Worm (Caenorhabditis elegans) whole organism, L1 larva: ENCODE results near the gene Y60A3A.19.

Source experiments
- C04F5.9 ChIP-seq: sonication (generic microtip); optimal IDR thresholded peaks from 2 replicates; lab custom pipeline; 2016; ENCODE audit warnings: missing genetic modification characterization, missing compliant biosample characterization
- C16A3.4 ChIP-seq: fragments of 150-350 bp; optimal IDR thresholded peaks from 2 replicates; lab custom pipeline; 2014; ENCODE audit warnings: missing biosample characterization, missing genetic modification characterization
- F16B12.6 ChIP-seq: fragments of 150-350 bp; optimal IDR thresholded peaks from 2 replicates; lab custom pipeline; 2014; ENCODE audit warnings: missing biosample characterization, missing genetic modification characterization
- Y116A8C.19 ChIP-seq: sonication (generic microtip); optimal IDR thresholded peaks from 2 replicates; lab custom pipeline; 2016; ENCODE audit warnings: missing compliant biosample characterization, missing genetic modification characterization, borderline replicate concordance
- aha-1 ChIP-seq: fragments of 150-350 bp; optimal IDR thresholded peaks from 2 replicates; lab custom pipeline; 2014; ENCODE audit warnings: missing biosample characterization, missing genetic modification characterization
- alr-1 ChIP-seq: fragments of 200-800 bp; sonication (Bioruptor generic); optimal IDR thresholded peaks from 2 replicates; lab custom pipeline; 2018; ENCODE audit warnings: borderline replicate concordance, mild to moderate bottlenecking, missing genetic modification characterization, missing compliant biosample characterization
- aly-2 ChIP-seq: fragments of 150-350 bp; optimal IDR thresholded peaks from 2 replicates; lab custom pipeline; 2014; ENCODE audit warnings: missing biosample characterization, missing genetic modification characterization
- ama-1 ChIP-seq: fragments of 150-350 bp; optimal IDR thresholded peaks from 2 replicates; lab custom pipeline; 2014
- blmp-1 ChIP-seq: fragments of 150-350 bp; optimal IDR thresholded peaks from 2 replicates; lab custom pipeline; 2014; ENCODE audit warnings: missing biosample characterization, missing genetic modification characterization
- ceh-63 ChIP-seq: fragments of 200-800 bp; sonication (Bioruptor generic); optimal IDR thresholded peaks from 2 replicates; lab custom pipeline; 2018; ENCODE audit warnings: mild to moderate bottlenecking, missing genetic modification characterization, missing compliant biosample characterization
- ceh-8 ChIP-seq: fragments of 200-800 bp; sonication (Bioruptor generic); optimal IDR thresholded peaks from 2 replicates; lab custom pipeline; 2018; ENCODE audit warnings: mild to moderate bottlenecking, missing genetic modification characterization, moderate library complexity, missing compliant biosample characterization
- ceh-88 ChIP-seq: fragments of 200-800 bp; sonication (Bioruptor generic); IDR thresholded peaks from 2 replicates; pipeline ENCODE4 v1.3.6; 2022; ENCODE audit warnings: missing genetic modification characterization, missing compliant biosample characterization
- ces-1 ChIP-seq: fragments of 150-350 bp; optimal IDR thresholded peaks from 2 replicates; lab custom pipeline; 2014; ENCODE audit warnings: missing biosample characterization, missing genetic modification reagents, missing genetic modification characterization
- dpl-1 ChIP-seq, 3 experiments: fragments of 150-350 bp in 2 of 3; sonication (generic microtip) in 1 of 3; optimal IDR thresholded peaks; 2 replicates each; lab custom pipeline; 2014 to 2017; ENCODE audit warnings: missing biosample characterization in 3 of 3, missing genetic modification characterization in 3 of 3, missing genetic modification reagents in 3 of 3
- efl-1 ChIP-seq, 4 experiments: fragments of 150-350 bp; optimal IDR thresholded peaks in 3 of 4; peaks in 1 of 4; 1 replicate in 1 of 4; 2 replicates in 3 of 4; lab custom pipeline; 2014; ENCODE audit warnings: missing biosample characterization in 2 of 4, missing genetic modification characterization in 2 of 4, missing genetic modification reagents in 2 of 4
- egl-13 ChIP-seq: sonication (generic microtip); optimal IDR thresholded peaks from 2 replicates; lab custom pipeline; 2016; ENCODE audit warnings: missing genotype, missing genetic modification reagents, missing genetic modification characterization, missing compliant biosample characterization
- egl-27 ChIP-seq, 2 experiments: fragments of 150-350 bp in 1 of 2; sonication (generic microtip); optimal IDR thresholded peaks; 3 replicates each; lab custom pipeline; 2017 to 2018; ENCODE audit warnings: missing biosample characterization in 2 of 2, missing genetic modification characterization in 2 of 2, missing genetic modification reagents in 2 of 2
- elt-2 ChIP-seq: sonication (generic microtip); optimal IDR thresholded peaks from 2 replicates; lab custom pipeline; 2016; ENCODE audit warnings: missing genetic modification characterization, mild to moderate bottlenecking, inconsistent platforms, missing compliant biosample characterization, missing genetic modification reagents
- ets-5 ChIP-seq: fragments of 200-800 bp; sonication (Bioruptor generic); IDR thresholded peaks from 2 replicates; pipeline ENCODE4 v1.3.6; 2022; ENCODE audit warnings: missing genetic modification characterization, missing compliant biosample characterization
- fkh-8 ChIP-seq: sonication (generic microtip); optimal IDR thresholded peaks from 2 replicates; lab custom pipeline; 2016; ENCODE audit warnings: mild to moderate bottlenecking, missing genetic modification characterization, missing compliant biosample characterization
- hlh-17 ChIP-seq: fragments of 200-800 bp; sonication (Bioruptor generic); optimal IDR thresholded peaks from 2 replicates; lab custom pipeline; 2018; ENCODE audit warnings: missing genetic modification characterization, mild to moderate bottlenecking, missing compliant biosample characterization, moderate library complexity, borderline replicate concordance
- hlh-4 ChIP-seq: sonication (generic microtip); optimal IDR thresholded peaks from 2 replicates; lab custom pipeline; 2016; ENCODE audit warnings: mild to moderate bottlenecking, missing genetic modification characterization, missing compliant biosample characterization
- hpl-2 ChIP-seq: fragments of 150-350 bp; optimal IDR thresholded peaks from 2 replicates; lab custom pipeline; 2014; ENCODE audit warnings: missing biosample characterization, missing genetic modification reagents, missing genetic modification characterization
- isw-1 ChIP-seq: fragments of 200-800 bp; sonication (Bioruptor generic); IDR thresholded peaks from 2 replicates; pipeline ENCODE4 v1.3.6; 2022; ENCODE audit warnings: missing genetic modification characterization, missing compliant biosample characterization
- lin-14 ChIP-seq: fragments of 200-800 bp; sonication (Bioruptor generic); optimal IDR thresholded peaks from 2 replicates; lab custom pipeline; 2018; ENCODE audit warnings: mild to moderate bottlenecking, missing genetic modification characterization, moderate library complexity, missing compliant biosample characterization
- lin-15B ChIP-seq: fragments of 150-350 bp; sonication (generic microtip); optimal IDR thresholded peaks from 3 replicates; lab custom pipeline; 2014; ENCODE audit warnings: missing biosample characterization, missing genetic modification characterization
- lin-35 ChIP-seq, 2 experiments: fragments of 150-350 bp; optimal IDR thresholded peaks; 2 replicates each; lab custom pipeline; 2014; ENCODE audit warnings: missing biosample characterization in 2 of 2, missing genetic modification characterization in 2 of 2, missing genetic modification reagents in 2 of 2
- lsy-2 ChIP-seq, 2 experiments: fragments of 150-350 bp; optimal IDR thresholded peaks; 2 replicates each; lab custom pipeline; 2014; ENCODE audit warnings: missing biosample characterization in 2 of 2, missing genetic modification characterization in 2 of 2
- mdl-1 ChIP-seq, 2 experiments: fragments of 150-350 bp; optimal IDR thresholded peaks; 2 replicates each; lab custom pipeline; 2014 to 2017; ENCODE audit warnings: missing biosample characterization in 2 of 2, missing genetic modification characterization in 2 of 2, inconsistent platforms in 1 of 2
- mep-1 ChIP-seq: fragments of 150-350 bp; optimal IDR thresholded peaks from 2 replicates; lab custom pipeline; 2014; ENCODE audit warnings: missing biosample characterization, missing genetic modification characterization
- nhr-11 ChIP-seq: fragments of 150-350 bp; optimal IDR thresholded peaks from 2 replicates; lab custom pipeline; 2014; ENCODE audit warnings: missing biosample characterization, missing genetic modification characterization
- nhr-19 ChIP-seq: fragments of 200-800 bp; sonication (Bioruptor generic); conservative IDR thresholded peaks from 2 replicates; pipeline ENCODE4 v1.3.6; 2022; ENCODE audit warnings: missing genetic modification characterization, missing compliant biosample characterization
- nhr-20 ChIP-seq: sonication (generic microtip); optimal IDR thresholded peaks from 2 replicates; lab custom pipeline; 2016; ENCODE audit warnings: mild to moderate bottlenecking, missing genetic modification characterization, missing compliant biosample characterization
- nhr-237 ChIP-seq: fragments of 150-350 bp; optimal IDR thresholded peaks from 2 replicates; lab custom pipeline; 2014; ENCODE audit warnings: missing biosample characterization, missing genetic modification characterization
- nhr-47 ChIP-seq: sonication (generic microtip); optimal IDR thresholded peaks from 2 replicates; lab custom pipeline; 2016; ENCODE audit warnings: mild to moderate bottlenecking, missing genetic modification characterization, moderate library complexity, missing compliant biosample characterization
- nhr-71 ChIP-seq: sonication (generic microtip); optimal IDR thresholded peaks from 2 replicates; lab custom pipeline; 2016; ENCODE audit warnings: mild to moderate bottlenecking, missing genetic modification characterization, moderate library complexity, missing compliant biosample characterization
- nhr-76 ChIP-seq: sonication (generic microtip); optimal IDR thresholded peaks from 2 replicates; lab custom pipeline; 2017; ENCODE audit warnings: missing biosample characterization, missing genetic modification characterization
- nhr-77 ChIP-seq: fragments of 150-350 bp; optimal IDR thresholded peaks from 2 replicates; lab custom pipeline; 2014; ENCODE audit warnings: missing biosample characterization, missing genetic modification characterization
- pag-3 ChIP-seq: sonication (generic microtip); optimal IDR thresholded peaks from 2 replicates; lab custom pipeline; 2017; ENCODE audit warnings: missing genetic modification characterization, mild to moderate bottlenecking, missing compliant biosample characterization, antibody characterized with exemption, borderline replicate concordance; ENCODE audit not compliant: insufficient read depth
- pax-3 ChIP-seq: fragments of 200-800 bp; sonication (Bioruptor generic); optimal IDR thresholded peaks from 2 replicates; lab custom pipeline; 2018; ENCODE audit warnings: mild to moderate bottlenecking, missing genetic modification characterization, moderate library complexity, missing compliant biosample characterization
- rnt-1 ChIP-seq: sonication (generic microtip); optimal IDR thresholded peaks from 2 replicates; lab custom pipeline; 2016; ENCODE audit warnings: mild to moderate bottlenecking, missing genetic modification characterization, moderate library complexity, missing compliant biosample characterization
- snpc-4 ChIP-seq: fragments of 150-350 bp; optimal IDR thresholded peaks from 2 replicates; lab custom pipeline; 2014; ENCODE audit warnings: missing biosample characterization, missing genetic modification characterization
- snu-23 ChIP-seq: sonication (generic microtip); optimal IDR thresholded peaks from 2 replicates; lab custom pipeline; 2016; ENCODE audit warnings: missing genetic modification characterization, missing compliant biosample characterization
- sox-4 ChIP-seq: sonication (generic microtip); optimal IDR thresholded peaks from 2 replicates; lab custom pipeline; 2016; ENCODE audit warnings: missing genetic modification characterization, missing compliant biosample characterization
- sup-37 ChIP-seq: fragments of 200-800 bp; sonication (Bioruptor generic); optimal IDR thresholded peaks from 2 replicates; lab custom pipeline; 2018; ENCODE audit warnings: mild to moderate bottlenecking, missing genetic modification characterization, missing compliant biosample characterization
- tbx-2 ChIP-seq: sonication (generic microtip); optimal IDR thresholded peaks from 2 replicates; lab custom pipeline; 2016; ENCODE audit warnings: missing genetic modification characterization, missing compliant biosample characterization
- tlp-1 ChIP-seq: fragments of 150-350 bp; optimal IDR thresholded peaks from 2 replicates; lab custom pipeline; 2014; ENCODE audit warnings: missing biosample characterization, missing genetic modification characterization
- unc-30 ChIP-seq: sonication (generic microtip); optimal IDR thresholded peaks from 2 replicates; lab custom pipeline; 2017; ENCODE audit warnings: missing biosample characterization, missing genetic modification characterization
- unc-62 ChIP-seq: fragments of 150-350 bp; optimal IDR thresholded peaks from 2 replicates; lab custom pipeline; 2014; ENCODE audit warnings: missing biosample characterization, missing genetic modification reagents, missing genetic modification characterization
- unc-86 ChIP-seq: sonication (generic microtip); optimal IDR thresholded peaks from 2 replicates; lab custom pipeline; 2016; ENCODE audit warnings: missing genetic modification characterization, missing compliant biosample characterization
- vab-15 ChIP-seq: sonication (generic microtip); optimal IDR thresholded peaks from 2 replicates; lab custom pipeline; 2017; ENCODE audit warnings: missing genotype, mild to moderate bottlenecking, missing genetic modification characterization, missing compliant biosample characterization
- zag-1 ChIP-seq: fragments of 150-350 bp; optimal IDR thresholded peaks from 2 replicates; lab custom pipeline; 2014; ENCODE audit warnings: missing biosample characterization, missing genetic modification characterization
- ztf-4 ChIP-seq: fragments of 150-350 bp; optimal IDR thresholded peaks from 2 replicates; lab custom pipeline; 2014; ENCODE audit warnings: missing biosample characterization, missing genetic modification characterization

Gene Y60A3A.19

DNA sequence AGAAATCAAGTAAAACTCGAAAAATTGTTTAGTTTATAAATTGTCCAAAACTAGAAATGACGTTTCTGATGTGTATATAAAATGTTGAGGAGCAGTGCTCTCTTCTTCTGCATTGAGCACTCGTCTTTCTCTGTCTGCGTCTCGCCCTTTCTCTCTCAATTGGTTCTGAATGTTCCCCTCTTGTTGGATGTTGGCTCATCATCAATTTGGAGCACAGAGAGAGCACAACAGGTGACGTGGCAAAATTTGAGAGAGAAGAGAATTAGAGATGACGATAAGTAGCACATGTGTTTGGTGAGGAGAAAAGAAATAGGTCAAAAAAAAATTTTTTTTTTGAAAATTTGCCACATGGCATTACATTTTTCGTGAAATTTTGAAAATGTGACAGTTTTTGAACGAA, 18.8 kb upstream of the Y60A3A.19 start (continued):
- TF ChIP-seq ceh-8 (GFP tag; lab: Kevin White, UChicago): no peak
- TF ChIP-seq hlh-17: no peak
- TF ChIP-seq blmp-1 (tag; lab: Kevin White, UChicago): no peak
- TF ChIP-seq lin-14: peak; percentile 92
- TF ChIP-seq F16B12.6 (tag; lab: Kevin White, UChicago): peak; percentile 24
- TF ChIP-seq nhr-20 (tag; lab: Kevin White, UChicago): peak; percentile 20
- no peak for TF ChIP-seq nhr-76 (tag; lab: Kevin White, UChicago)
- TF ChIP-seq C04F5.9 (tag; lab: Kevin White, UChicago): no peak
- TF ChIP-seq pag-3: no peak
- peak; percentile 53 for TF ChIP-seq snpc-4 (tag; lab: Kevin White, UChicago)
- no peak for TF ChIP-seq zag-1 (tag; lab: Kevin White, UChicago)
- peak; percentile 69 to 75 for TF ChIP-seq lsy-2 (tag; optimal IDR thresholded peaks at IDR 0.05; lab: Kevin White, UChicago)
- TF ChIP-seq egl-27 (tag; optimal IDR thresholded peaks at IDR 0.05; lab: Kevin White, UChicago): peak in 1 of 2 experiments; percentile 29
- no peak for TF ChIP-seq unc-62 (GFP tag; lab: Kevin White, UChicago)
- no peak for TF ChIP-seq Y116A8C.19
- TF ChIP-seq elt-2 (tag; lab: Kevin White, UChicago): no peak
- TF ChIP-seq mep-1: peak; percentile 48
- TF ChIP-seq rnt-1 (tag; lab: Kevin White, UChicago): peak; percentile 86
- no peak for TF ChIP-seq sox-4 (tag; lab: Kevin White, UChicago)
- no peak for TF ChIP-seq tlp-1 (tag; lab: Kevin White, UChicago)
- TF ChIP-seq nhr-47 (tag; lab: Kevin White, UChicago): no peak
- no peak for TF ChIP-seq hlh-4 (tag; lab: Kevin White, UChicago)
- peak; percentile 29 for TF ChIP-seq tbx-2 (tag; lab: Kevin White, UChicago)
- no peak for TF ChIP-seq aly-2 (tag; lab: Kevin White, UChicago)
- no peak for TF ChIP-seq ceh-88 (GFP tag; lab: Robert Waterston, UW)
- TF ChIP-seq mdl-1 (tag; optimal IDR thresholded peaks at IDR 0.05; lab: Kevin White, UChicago): peak in 1 of 2 experiments; percentile 47
- peak; percentile 50 for TF ChIP-seq nhr-19 (GFP tag; lab: Robert Waterston, UW)
- peak in 1 of 3 experiments; percentile 33 for TF ChIP-seq dpl-1 (GFP tag; optimal IDR thresholded peaks at IDR 0.05; lab: Kevin White, UChicago)
- TF ChIP-seq nhr-237 (tag; lab: Kevin White, UChicago): no peak
- TF ChIP-seq ztf-4 (tag; lab: Kevin White, UChicago): no peak
- TF ChIP-seq unc-30 (tag; lab: Kevin White, UChicago): no peak
- TF ChIP-seq sup-37 (GFP tag; lab: Kevin White, UChicago): no peak
- no peak for TF ChIP-seq aha-1
- no peak for TF ChIP-seq fkh-8 (tag; lab: Kevin White, UChicago)
- no peak for TF ChIP-seq ces-1 (GFP tag; lab: Kevin White, UChicago)
- TF ChIP-seq ama-1 (lab: Kevin White, UChicago): no peak
- TF ChIP-seq hpl-2 (GFP tag; lab: Kevin White, UChicago): no peak
- no peak for TF ChIP-seq isw-1
- TF ChIP-seq nhr-71 (tag; lab: Kevin White, UChicago): peak; percentile 85
- TF ChIP-seq C16A3.4 (tag; lab: Kevin White, UChicago): no peak
- TF ChIP-seq egl-13 (tag; lab: Kevin White, UChicago): no peak
- no peak for TF ChIP-seq ceh-63 (GFP tag; lab: Kevin White, UChicago)
- no peak for TF ChIP-seq unc-86 (tag; lab: Kevin White, UChicago)
- no peak for TF ChIP-seq nhr-77 (tag; lab: Kevin White, UChicago)
- TF ChIP-seq ets-5 (GFP tag; lab: Robert Waterston, UW): no peak
- no peak for TF ChIP-seq vab-15 (tag; lab: Kevin White, UChicago)
- TF ChIP-seq alr-1 (tag; lab: Kevin White, UChicago): no peak
- peak; percentile 29 for TF ChIP-seq nhr-11 (tag; lab: Kevin White, UChicago)
- TF ChIP-seq snu-23 (GFP tag; lab: Kevin White, UChicago): peak; percentile 65
- TF ChIP-seq pax-3 (tag; lab: Kevin White, UChicago): no peak
- peak; percentile 13 to 30 for TF ChIP-seq lin-35 (GFP tag; optimal IDR thresholded peaks at IDR 0.05; lab: Kevin White, UChicago)
- TF ChIP-seq efl-1 (optimal IDR thresholded peaks at IDR 0.05; lab: Kevin White, UChicago): peak; percentile 40 to 50
- peak; percentile 34 to 86 for TF ChIP-seq efl-1 (GFP tag; optimal IDR thresholded peaks at IDR 0.05 in 1 of 2; lab: Kevin White, UChicago)
- TF ChIP-seq lin-15B (tag; lab: Kevin White, UChicago): no peak
